Fruit fly (Drosophila melanogaster): ENCODE measurements around the gene Fpgs2.
A peak's percentile ranks its signal among the peaks of the same experiment; 100 is the strongest.

Fpgs2 gene

DNA sequence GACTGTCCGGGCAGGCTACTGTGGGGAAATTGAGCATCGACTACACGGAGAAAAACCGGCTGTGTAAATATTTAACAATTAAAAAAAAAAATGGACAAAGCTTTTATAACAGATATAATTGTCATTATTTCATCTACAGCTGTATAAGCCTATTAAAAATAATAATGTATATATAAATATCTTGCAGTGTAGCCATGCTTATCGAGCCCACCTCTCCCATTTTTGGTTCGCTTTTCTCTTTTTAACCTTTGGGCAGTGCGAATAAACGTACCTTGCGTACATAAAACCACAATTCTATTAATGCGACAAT is 17.3 kb downstream of the Fpgs2 start (continued):
- TF ChIP-seq Dip3 (GFP tag; optimal IDR thresholded peaks at IDR 0.05) (peak; percentile 49), mam (GFP tag; optimal IDR thresholded peaks at IDR 0.05) (peak; percentile 66), row (GFP tag; IDR thresholded peaks at IDR 0.05) (peak; percentile 81), CG14050 (GFP tag; IDR thresholded peaks at IDR 0.05) (peak; percentile 57), CG2199 (GFP tag; IDR thresholded peaks at IDR 0.05) (no peak), chif (GFP tag; optimal IDR thresholded peaks at IDR 0.05) (peak in 1 of 2 experiments; percentile 33), chm (GFP tag; IDR thresholded peaks at IDR 0.05) (no peak), Dad (GFP tag; optimal IDR thresholded peaks at IDR 0.05) (peak; percentile 15), CG15696 (tag; optimal IDR thresholded peaks at IDR 0.05) (peak; percentile 38), scrt (GFP tag; optimal IDR thresholded peaks at IDR 0.05) (peak; percentile 48), D19B (GFP tag; optimal IDR thresholded peaks at IDR 0.05) (no peak), CG7928 (GFP tag; optimal IDR thresholded peaks at IDR 0.05) (peak; percentile 20), CG11093 (GFP tag; IDR thresholded peaks at IDR 0.05) (peak; percentile 60; the same call in 1 of the 3 replicates), ranshi (GFP tag; IDR thresholded peaks at IDR 0.05) (peak; percentile 83), CG17568 (GFP tag; optimal IDR thresholded peaks at IDR 0.05) (no peak), CG1647 (GFP tag; optimal IDR thresholded peaks at IDR 0.05) (peak; percentile 2), CG34422 (GFP tag; IDR thresholded peaks at IDR 0.05) (peak; percentile 63; the same call in 1 of the 3 replicates), CG13123 (GFP tag; optimal IDR thresholded peaks at IDR 0.05) (peak; percentile 8), Gsc (GFP tag; IDR thresholded peaks at IDR 0.05) (peak; percentile 24; the same call in 1 of the 2 replicates), CG12155 (GFP tag; optimal IDR thresholded peaks at IDR 0.05) (peak; percentile 65), Hr51 (GFP tag; optimal IDR thresholded peaks at IDR 0.05) (peak in 1 of 2 experiments; percentile 68), CG10543 (GFP tag; optimal IDR thresholded peaks at IDR 0.05) (no peak), trem (tag; optimal IDR thresholded peaks at IDR 0.05) (peak; percentile 0), CG12942 (GFP tag; optimal IDR thresholded peaks at IDR 0.05) (peak; percentile 40), CG2678 (tag; optimal IDR thresholded peaks at IDR 0.05) (peak; percentile 74), CG18764 (GFP tag; optimal IDR thresholded peaks at IDR 0.05) (peak; percentile 39), CG10654 (GFP tag; optimal IDR thresholded peaks at IDR 0.05) (peak; percentile 38), CG14860 (GFP tag; IDR thresholded peaks at IDR 0.05; ENCODE audit: partially characterized antibody) (no peak), CG9817 (tag; optimal IDR thresholded peaks at IDR 0.05) (peak; percentile 72), fru (optimal IDR thresholded peaks at IDR 0.05) (no peak), kah (GFP tag; optimal IDR thresholded peaks at IDR 0.05) (peak; percentile 6), HLH54F (GFP tag; optimal IDR thresholded peaks at IDR 0.05) (peak; percentile 21), Max (GFP tag; optimal IDR thresholded peaks at IDR 0.05) (peak; percentile 25), CG6254 (GFP tag; optimal IDR thresholded peaks at IDR 0.05) (peak; percentile 12), CG3995 (GFP tag; optimal IDR thresholded peaks at IDR 0.05) (peak; percentile 10), ttk (GFP tag; IDR thresholded peaks at IDR 0.05) (peak; percentile 70), Gug (GFP tag; IDR thresholded peaks at IDR 0.05) (peak; percentile 46; the same call in 2 of the 4 replicates), bcd (GFP tag; optimal IDR thresholded peaks at IDR 0.05) (peak; percentile 64), Hr3 (GFP tag; optimal IDR thresholded peaks at IDR 0.05) (peak; percentile 37), org-1 (GFP tag; optimal IDR thresholded peaks at IDR 0.05) (peak; percentile 55), CG30403 (GFP tag; optimal IDR thresholded peaks at IDR 0.05) (peak; percentile 68), CG1529 (GFP tag; optimal IDR thresholded peaks at IDR 0.05) (peak; percentile 6), pros (GFP tag; optimal IDR thresholded peaks at IDR 0.05) (no peak), Ssrp (tag; optimal IDR thresholded peaks at IDR 0.05) (no peak), sc (optimal IDR thresholded peaks at IDR 0.05) (no peak), sc (GFP tag; optimal IDR thresholded peaks at IDR 0.05) (peak; percentile 29), ken (GFP tag; IDR thresholded peaks at IDR 0.05) (0 out of 3 replicates have a peak, but pooled peaks have one; percentile 34), zfh2 (GFP tag; optimal IDR thresholded peaks at IDR 0.05) (no peak), tin (GFP tag; optimal IDR thresholded peaks at IDR 0.05) (peak; percentile 53), TFAM (GFP tag; optimal IDR thresholded peaks at IDR 0.05) (no peak), D19A (tag; optimal IDR thresholded peaks at IDR 0.05) (no peak), sens-2 (GFP tag; IDR thresholded peaks at IDR 0.05) (peak; percentile 52; the same call in 1 of the 2 replicates)

Measured in whole organism, embryonic.